Worm (Caenorhabditis elegans): ENCODE results near the gene str-247.

str-247 gene

ce11 chrV:3949723-3950122 lies 4.1 kb upstream of the str-247 start, which contains the start of gene dach-1:
TSS of gene dach-1 (plus strand) at chrV:3950023.
- TF ChIP-seq daf-16 (GFP tag; optimal IDR thresholded peaks at IDR 0.05) (no peak), daf-16 (tag; optimal IDR thresholded peaks at IDR 0.05) (peak; percentile 66), nhr-11 (tag; optimal IDR thresholded peaks at IDR 0.05) (no peak), F49E8.2 (tag; optimal IDR thresholded peaks at IDR 0.05; ENCODE audit: borderline replicate concordance) (no peak), aha-1 (tag) (peak; percentile 65)

ce11 chrV:3957608-3958007 lies 3.8 kb downstream of the str-247 start, which contains the start of gene cyp-34A5:
TSS of gene cyp-34A5 (minus strand) at chrV:3957708.
- TF ChIP-seq egl-27 (tag; optimal IDR thresholded peaks at IDR 0.05) = no peak
- peak; percentile 49 for TF ChIP-seq nhr-28 (tag; optimal IDR thresholded peaks at IDR 0.05)

ce11 chrV:3961235-3961634 lies 7.4 kb downstream of the str-247 start, which contains the start of gene cyp-34A6:
TSS of gene cyp-34A6 (minus strand) at chrV:3961335.
- TF ChIP-seq nhr-42 (GFP tag; IDR thresholded peaks at IDR 0.05) (no peak), unc-130 (GFP tag; optimal IDR thresholded peaks at IDR 0.05) (no peak), ztf-7 (tag; optimal IDR thresholded peaks at IDR 0.05) (no peak), daf-16 (GFP tag; optimal IDR thresholded peaks at IDR 0.05) (no peak), daf-16 (tag; optimal IDR thresholded peaks at IDR 0.05) (peak; percentile 49)

ce11 chrV:3963715-3964114 lies 9.9 kb downstream of the str-247 start, which contains the start of gene cyp-34A7:
TSS of gene cyp-34A7 (minus strand) at chrV:3963815.
- TF ChIP-seq daf-12 (tag; optimal IDR thresholded peaks at IDR 0.05) (no peak), nhr-28 (tag; optimal IDR thresholded peaks at IDR 0.05) (peak; percentile 42)

- no peak for TF ChIP-seq nhr-48 (tag; optimal IDR thresholded peaks at IDR 0.05)
- TF ChIP-seq unc-62 (GFP tag; optimal IDR thresholded peaks at IDR 0.05 in 1 of 2) = no peak
- TF ChIP-seq unc-62 (tag; optimal IDR thresholded peaks at IDR 0.05) = no peak
- TF ChIP-seq gei-8 (GFP tag; optimal IDR thresholded peaks at IDR 0.05) = no peak
- TF ChIP-seq egl-43 (GFP tag; IDR thresholded peaks at IDR 0.05) = no peak
- no peak for TF ChIP-seq set-16 (GFP tag; IDR thresholded peaks at IDR 0.05)
- TF ChIP-seq jun-1 (tag; optimal IDR thresholded peaks at IDR 0.05) = no peak
- TF ChIP-seq lin-15B (tag; optimal IDR thresholded peaks at IDR 0.05) = no peak
- no peak for TF ChIP-seq F49E8.2 (tag; optimal IDR thresholded peaks at IDR 0.05; ENCODE audit: borderline replicate concordance)
- peak; percentile 24 for TF ChIP-seq nhr-102 (tag; optimal IDR thresholded peaks at IDR 0.05)
- no peak for TF ChIP-seq nhr-76 (tag; optimal IDR thresholded peaks at IDR 0.05)
- no peak for TF ChIP-seq nhr-6 (tag; optimal IDR thresholded peaks at IDR 0.05)
- TF ChIP-seq fkh-10 (GFP tag; optimal IDR thresholded peaks at IDR 0.05) = no peak
- no peak for TF ChIP-seq F37D6.2 (tag; optimal IDR thresholded peaks at IDR 0.05)
- TF ChIP-seq hlh-11 (tag; optimal IDR thresholded peaks at IDR 0.05) = peak; percentile 4
- peak; percentile 84 for TF ChIP-seq nhr-77 (tag; optimal IDR thresholded peaks at IDR 0.05)
- no peak for TF ChIP-seq Y5F2A.4 (GFP tag; optimal IDR thresholded peaks at IDR 0.05)
- TF ChIP-seq ceh-20 (GFP tag; IDR thresholded peaks at IDR 0.05) = no peak
- TF ChIP-seq nhr-28 (tag; optimal IDR thresholded peaks at IDR 0.05) = peak; percentile 79
- peak; percentile 52; the same call in 1 of the 2 replicates for TF ChIP-seq dmd-6 (GFP tag; IDR thresholded peaks at IDR 0.05)
- no peak for TF ChIP-seq lin-39 (tag; optimal IDR thresholded peaks at IDR 0.05)
- no peak for TF ChIP-seq nhr-25 (tag; optimal IDR thresholded peaks at IDR 0.05; ENCODE audit: borderline replicate concordance, insufficient read depth)
- no peak for TF ChIP-seq nhr-42 (GFP tag; IDR thresholded peaks at IDR 0.05)
- no peak for TF ChIP-seq zip-11 (GFP tag; IDR thresholded peaks at IDR 0.05)
- TF ChIP-seq fos-1 (tag; optimal IDR thresholded peaks at IDR 0.05) = no peak
- TF ChIP-seq duxl-1 (tag; optimal IDR thresholded peaks at IDR 0.05; ENCODE audit: poor library complexity) = no peak
- TF ChIP-seq skn-1 (tag; optimal IDR thresholded peaks at IDR 0.05) = no peak
- no peak for TF ChIP-seq hif-1 (tag; optimal IDR thresholded peaks at IDR 0.05)
- no peak for TF ChIP-seq T26A8.4 (GFP tag; IDR thresholded peaks at IDR 0.05)
- TF ChIP-seq tra-1 (GFP tag; IDR thresholded peaks at IDR 0.05) = no peak
- no peak for TF ChIP-seq dmd-9 (GFP tag; IDR thresholded peaks at IDR 0.05)
- no peak for TF ChIP-seq ZK546.5 (tag; optimal IDR thresholded peaks at IDR 0.05)
- TF ChIP-seq dve-1 (tag; optimal IDR thresholded peaks at IDR 0.05; ENCODE audit: insufficient read depth) = peak; percentile 57
- TF ChIP-seq ama-1 (optimal IDR thresholded peaks at IDR 0.05) = no peak
- no peak for TF ChIP-seq snpc-1.2 (GFP tag; IDR thresholded peaks at IDR 0.05)
- TF ChIP-seq daf-16 (GFP tag; optimal IDR thresholded peaks at IDR 0.05) = no peak
- TF ChIP-seq daf-16 (tag; optimal IDR thresholded peaks at IDR 0.05) = peak; percentile 2
Observed at ce11 chrV:3967762-3968161, 13.9 kb downstream of the str-247 start, which contains the start of gene cyp-34A8. TSS of gene cyp-34A8 (minus strand) at chrV:3967823.
